2 worm cellular contexts compared by ENCODE assay signal in genomic region chrIII:4666753-4667400, ce11.
TF ChIP-seq lines count a peak whose summit lies in the region.

No protein-coding gene starts in this region.

TF ChIP-seq in whole organism, L1 larva, 84 proteins besides CTCF, POLR2A, EP300 and RAD21 (continued from another document):
- peak; percentile 46 for TF ChIP-seq swsn-7 (tag; optimal IDR thresholded peaks at IDR 0.05; lab: Kevin White, UChicago)
- no peak for TF ChIP-seq aly-2 (tag; optimal IDR thresholded peaks at IDR 0.05; lab: Kevin White, UChicago)
- TF ChIP-seq unc-62 (GFP tag; optimal IDR thresholded peaks at IDR 0.05; lab: Kevin White, UChicago) = no peak
- TF ChIP-seq tlp-1 (tag; optimal IDR thresholded peaks at IDR 0.05; lab: Kevin White, UChicago) = no peak
- TF ChIP-seq fkh-10 (GFP tag; optimal IDR thresholded peaks at IDR 0.05; lab: Kevin White, UChicago) = no peak
- no peak for TF ChIP-seq hpl-2 (GFP tag; optimal IDR thresholded peaks at IDR 0.05; lab: Kevin White, UChicago)
- TF ChIP-seq vab-15 (tag; optimal IDR thresholded peaks at IDR 0.05; lab: Kevin White, UChicago) = no peak
- no peak for TF ChIP-seq C04F5.9 (tag; optimal IDR thresholded peaks at IDR 0.05; lab: Kevin White, UChicago)
- TF ChIP-seq mep-1 (tag; optimal IDR thresholded peaks at IDR 0.05; lab: Kevin White, UChicago) = peak; percentile 66
- no peak for TF ChIP-seq hlh-17 (GFP tag; optimal IDR thresholded peaks at IDR 0.05; lab: Kevin White, UChicago; ENCODE audit: borderline replicate concordance)
- no peak for TF ChIP-seq ama-1 (optimal IDR thresholded peaks at IDR 0.05; lab: Kevin White, UChicago)
- TF ChIP-seq jun-1 (tag; optimal IDR thresholded peaks at IDR 0.05; lab: Kevin White, UChicago) = no peak
- no peak for TF ChIP-seq lin-13 (GFP tag; optimal IDR thresholded peaks at IDR 0.05; lab: Kevin White, UChicago)
- TF ChIP-seq xbp-1 (tag; optimal IDR thresholded peaks at IDR 0.05; lab: Kevin White, UChicago) = peak; percentile 39
- peak; percentile 94 for TF ChIP-seq lin-14 (GFP tag; optimal IDR thresholded peaks at IDR 0.05; lab: Kevin White, UChicago)
- TF ChIP-seq sptf-1 (tag; optimal IDR thresholded peaks at IDR 0.05; lab: Kevin White, UChicago) = no peak
- peak in 1 of 2 experiments; percentile 32 for TF ChIP-seq mdl-1 (tag; optimal IDR thresholded peaks at IDR 0.05; lab: Kevin White, UChicago)
- TF ChIP-seq nhr-85 (tag; lab: Kevin White, UChicago) = peak; percentile 89
- TF ChIP-seq egl-27 (tag; optimal IDR thresholded peaks at IDR 0.05; lab: Kevin White, UChicago) = no peak
- TF ChIP-seq ztf-11 (tag; optimal IDR thresholded peaks at IDR 0.05; lab: Kevin White, UChicago) = peak in 1 of 2 experiments; percentile 25
- no peak for TF ChIP-seq zag-1 (tag; optimal IDR thresholded peaks at IDR 0.05; lab: Kevin White, UChicago)
- TF ChIP-seq fkh-8 (tag; optimal IDR thresholded peaks at IDR 0.05; lab: Kevin White, UChicago) = peak; percentile 43
- no peak for TF ChIP-seq nhr-28 (tag; optimal IDR thresholded peaks at IDR 0.05; lab: Kevin White, UChicago)
- no peak for TF ChIP-seq C16A3.4 (tag; optimal IDR thresholded peaks at IDR 0.05; lab: Kevin White, UChicago)
- TF ChIP-seq ces-1 (GFP tag; optimal IDR thresholded peaks at IDR 0.05; lab: Kevin White, UChicago) = no peak
- no peak for TF ChIP-seq zip-4 (GFP tag; optimal IDR thresholded peaks at IDR 0.05; lab: Kevin White, UChicago)
- peak; percentile 61 for TF ChIP-seq snu-23 (GFP tag; optimal IDR thresholded peaks at IDR 0.05; lab: Kevin White, UChicago)
- peak; percentile 25 for TF ChIP-seq unc-86 (tag; optimal IDR thresholded peaks at IDR 0.05; lab: Kevin White, UChicago)
- TF ChIP-seq nhr-12 (tag; optimal IDR thresholded peaks at IDR 0.05; lab: Kevin White, UChicago) = no peak
- TF ChIP-seq dsc-1 (tag; optimal IDR thresholded peaks at IDR 0.05; lab: Kevin White, UChicago) = no peak
- TF ChIP-seq blmp-1 (tag; optimal IDR thresholded peaks at IDR 0.05; lab: Kevin White, UChicago) = peak; percentile 87
- no peak for TF ChIP-seq pqm-1 (tag; optimal IDR thresholded peaks at IDR 0.05; lab: Kevin White, UChicago)
- TF ChIP-seq unc-98 (GFP tag; IDR thresholded peaks at IDR 0.05; lab: Robert Waterston, UW) = no peak
- TF ChIP-seq ztf-4 (tag; optimal IDR thresholded peaks at IDR 0.05; lab: Kevin White, UChicago) = no peak
- peak; percentile 36 to 37 for TF ChIP-seq efl-1 (optimal IDR thresholded peaks at IDR 0.05; lab: Kevin White, UChicago)
- peak; percentile 21 to 95 for TF ChIP-seq efl-1 (GFP tag; optimal IDR thresholded peaks at IDR 0.05 in 1 of 2; lab: Kevin White, UChicago)
- no peak for TF ChIP-seq ceh-90 (tag; optimal IDR thresholded peaks at IDR 0.05; lab: Kevin White, UChicago)
- no peak for TF ChIP-seq lin-15B (tag; optimal IDR thresholded peaks at IDR 0.05; lab: Kevin White, UChicago)
- TF ChIP-seq F16B12.6 (tag; optimal IDR thresholded peaks at IDR 0.05; lab: Kevin White, UChicago) = peak; percentile 8
- peak; percentile 71 for TF ChIP-seq skn-1 (tag; optimal IDR thresholded peaks at IDR 0.05; lab: Kevin White, UChicago)
- peak; percentile 22 for TF ChIP-seq nhr-77 (tag; optimal IDR thresholded peaks at IDR 0.05; lab: Kevin White, UChicago)
- peak; percentile 51 for TF ChIP-seq nhr-20 (tag; optimal IDR thresholded peaks at IDR 0.05; lab: Kevin White, UChicago)
- TF ChIP-seq nhr-11 (tag; optimal IDR thresholded peaks at IDR 0.05; lab: Kevin White, UChicago) = no peak
- no peak for TF ChIP-seq fos-1 (tag; optimal IDR thresholded peaks at IDR 0.05; lab: Kevin White, UChicago)
- TF ChIP-seq mab-9 (GFP tag; IDR thresholded peaks at IDR 0.05; lab: Robert Waterston, UW) = no peak
- TF ChIP-seq C34B4.2 (tag; optimal IDR thresholded peaks at IDR 0.05; lab: Kevin White, UChicago) = no peak
- no peak for TF ChIP-seq nhr-237 (tag; optimal IDR thresholded peaks at IDR 0.05; lab: Kevin White, UChicago)
- peak in 2 of 3 experiments; percentile 22 to 63 for TF ChIP-seq ceh-82 (tag; optimal IDR thresholded peaks at IDR 0.05; lab: Kevin White, UChicago)
- TF ChIP-seq lir-3 (tag; optimal IDR thresholded peaks at IDR 0.05; lab: Kevin White, UChicago; ENCODE audit: poor library complexity) = no peak
- TF ChIP-seq snpc-4 (tag; optimal IDR thresholded peaks at IDR 0.05; lab: Kevin White, UChicago) = peak; percentile 31
- TF ChIP-seq lin-39 (tag; optimal IDR thresholded peaks at IDR 0.05; lab: Kevin White, UChicago) = no peak
- TF ChIP-seq tbx-2 (tag; optimal IDR thresholded peaks at IDR 0.05; lab: Kevin White, UChicago) = peak; percentile 18
- TF ChIP-seq irx-1 (tag; optimal IDR thresholded peaks at IDR 0.05; lab: Kevin White, UChicago) = no peak
- TF ChIP-seq pag-3 (tag; optimal IDR thresholded peaks at IDR 0.05; lab: Kevin White, UChicago; ENCODE audit: borderline replicate concordance, insufficient read depth) = no peak
- TF ChIP-seq lsy-2 (tag; optimal IDR thresholded peaks at IDR 0.05; lab: Kevin White, UChicago) = peak; percentile 33 to 62
- TF ChIP-seq nhr-84 (tag; optimal IDR thresholded peaks at IDR 0.05; lab: Kevin White, UChicago) = no peak
- no peak for TF ChIP-seq unc-30 (tag; optimal IDR thresholded peaks at IDR 0.05; lab: Kevin White, UChicago)
- TF ChIP-seq ets-5 (GFP tag; IDR thresholded peaks at IDR 0.05; lab: Robert Waterston, UW) = no peak
- TF ChIP-seq sox-4 (tag; optimal IDR thresholded peaks at IDR 0.05; lab: Kevin White, UChicago) = no peak
- TF ChIP-seq rnt-1 (tag; optimal IDR thresholded peaks at IDR 0.05; lab: Kevin White, UChicago) = peak; percentile 29
- peak; percentile 61 for TF ChIP-seq nhr-71 (tag; optimal IDR thresholded peaks at IDR 0.05; lab: Kevin White, UChicago)
- TF ChIP-seq Y116A8C.19 (tag; optimal IDR thresholded peaks at IDR 0.05; lab: Kevin White, UChicago; ENCODE audit: borderline replicate concordance) = no peak
- TF ChIP-seq nhr-19 (GFP tag; conservative IDR thresholded peaks at IDR 0.05; lab: Robert Waterston, UW) = peak; percentile 33; the same call in 1 of the 2 replicates
- no peak for TF ChIP-seq nhr-76 (tag; optimal IDR thresholded peaks at IDR 0.05; lab: Kevin White, UChicago)
- TF ChIP-seq ceh-8 (GFP tag; optimal IDR thresholded peaks at IDR 0.05; lab: Kevin White, UChicago) = no peak
- TF ChIP-seq dpl-1 (GFP tag; optimal IDR thresholded peaks at IDR 0.05; lab: Kevin White, UChicago) = peak in 2 of 3 experiments; percentile 3 to 24
TF ChIP-seq in whole organism, L1 larva: peak in this region for 27.

TF ChIP-seq in whole organism, L3 larva, 47 proteins besides CTCF, POLR2A, EP300 and RAD21 (continued from another document):
- TF ChIP-seq fkh-10 (GFP tag; optimal IDR thresholded peaks at IDR 0.05; lab: Kevin White, UChicago) = no peak
- TF ChIP-seq ztf-11 (tag; optimal IDR thresholded peaks at IDR 0.05; lab: Kevin White, UChicago) = no peak
